Fruit fly (Drosophila melanogaster) whole organism, prepupa: ENCODE data around the gene rtp.
A peak's percentile ranks its signal among the peaks of the same experiment; 100 is the strongest.

Source experiments
- Blimp-1 ChIP-seq: fragments of 200-800 bp; sonication (Bioruptor generic); optimal IDR thresholded peaks from 3 replicates; lab custom pipeline; 2017; ENCODE audit warnings: missing biosample characterization, missing genetic modification characterization, mild to moderate bottlenecking, moderate library complexity, missing genetic modification reagents
- CG10631 ChIP-seq: fragments of 200-800 bp; sonication (Bioruptor generic); optimal IDR thresholded peaks from 2 replicates; lab custom pipeline; 2016; ENCODE audit warnings: missing biosample characterization, missing genetic modification characterization
- CG10669 ChIP-seq: fragments of 200-800 bp; sonication (Bioruptor generic); optimal IDR thresholded peaks from 3 replicates; lab custom pipeline; 2018; ENCODE audit warnings: missing biosample characterization, mild to moderate bottlenecking, missing genetic modification characterization, moderate library complexity
- CG11762 ChIP-seq: fragments of 200-800 bp; sonication (Bioruptor generic); optimal IDR thresholded peaks from 3 replicates; lab custom pipeline; 2016; ENCODE audit warnings: missing biosample characterization, missing genetic modification characterization; ENCODE audit not compliant: insufficient read depth
- CG15336 ChIP-seq: fragments of 200-800 bp; sonication (Bioruptor generic); IDR thresholded peaks from 2 replicates; pipeline ENCODE4 v1.3.6; 2022; ENCODE audit warnings: missing biosample characterization, missing genetic modification characterization
- CG1621 ChIP-seq: fragments of 200-800 bp; sonication (Bioruptor generic); optimal IDR thresholded peaks from 3 replicates; lab custom pipeline; 2018; ENCODE audit warnings: missing biosample characterization, mild to moderate bottlenecking, missing genetic modification characterization
- CG16779 ChIP-seq: fragments of 200-800 bp; sonication (Bioruptor generic); optimal IDR thresholded peaks from 3 replicates; lab custom pipeline; 2017; ENCODE audit warnings: missing biosample characterization, mild to moderate bottlenecking, missing genetic modification characterization
- CG3032 ChIP-seq: fragments of 200-800 bp; optimal IDR thresholded peaks from 2 replicates; lab custom pipeline; 2019; ENCODE audit warnings: missing biosample characterization, mild to moderate bottlenecking, missing genetic modification characterization, moderate library complexity
- CG32006 ChIP-seq: fragments of 200-800 bp; sonication (Bioruptor generic); optimal IDR thresholded peaks from 3 replicates; lab custom pipeline; 2017; ENCODE audit warnings: missing biosample characterization, mild to moderate bottlenecking, missing genetic modification characterization
- CG34406 ChIP-seq: fragments of 200-800 bp; sonication (Bioruptor generic); optimal IDR thresholded peaks from 3 replicates; lab custom pipeline; 2016; ENCODE audit warnings: missing biosample characterization, missing genetic modification characterization
- CG3919 ChIP-seq: fragments of 200-800 bp; sonication (Bioruptor generic); optimal IDR thresholded peaks from 3 replicates; lab custom pipeline; 2016; ENCODE audit warnings: missing biosample characterization, missing genetic modification characterization
- CG4318 ChIP-seq: fragments of 200-800 bp; sonication (Bioruptor generic); optimal IDR thresholded peaks from 3 replicates; lab custom pipeline; 2017; ENCODE audit warnings: missing biosample characterization, mild to moderate bottlenecking, missing genetic modification characterization
- CG6163 ChIP-seq: fragments of 200-800 bp; sonication (Bioruptor generic); IDR thresholded peaks from 3 replicates; pipeline ENCODE4 v1.3.6; 2022; ENCODE audit warnings: missing biosample characterization, missing genetic modification characterization
- CG6276 ChIP-seq: fragments of 200-800 bp; sonication (Bioruptor generic); optimal IDR thresholded peaks from 2 replicates; lab custom pipeline; 2017; ENCODE audit warnings: missing biosample characterization, mild to moderate bottlenecking, missing genetic modification characterization
- CG6792 ChIP-seq: fragments of 200-800 bp; sonication (Bioruptor generic); optimal IDR thresholded peaks from 3 replicates; lab custom pipeline; 2016; ENCODE audit warnings: missing biosample characterization, missing genetic modification characterization
- CG6854 ChIP-seq: fragments of 200-800 bp; sonication (Bioruptor generic); optimal IDR thresholded peaks from 2 replicates; lab custom pipeline; 2017; ENCODE audit warnings: missing biosample characterization, mild to moderate bottlenecking, missing genetic modification characterization
- CG7368 ChIP-seq: fragments of 200-800 bp; sonication (Bioruptor generic); optimal IDR thresholded peaks from 3 replicates; lab custom pipeline; 2016; ENCODE audit warnings: missing biosample characterization, missing genetic modification characterization
- CG8119 ChIP-seq: fragments of 200-800 bp; sonication (Bioruptor generic); IDR thresholded peaks from 3 replicates; pipeline ENCODE4 v1.3.6; 2022; ENCODE audit warnings: missing biosample characterization, missing genetic modification characterization
- CG8319 ChIP-seq: fragments of 200-800 bp; sonication (Bioruptor generic); optimal IDR thresholded peaks from 3 replicates; lab custom pipeline; 2016; ENCODE audit warnings: missing biosample characterization, missing genetic modification characterization
- CG8632 ChIP-seq: fragments of 200-800 bp; sonication (Bioruptor generic); optimal IDR thresholded peaks from 3 replicates; lab custom pipeline; 2016; ENCODE audit warnings: missing biosample characterization, missing genetic modification characterization
- CG9139 ChIP-seq: fragments of 200-800 bp; sonication (Bioruptor generic); optimal IDR thresholded peaks from 3 replicates; lab custom pipeline; 2017; ENCODE audit warnings: missing biosample characterization, mild to moderate bottlenecking, missing genetic modification characterization
- Eip93F ChIP-seq: fragments of 200-800 bp; sonication (Bioruptor generic); optimal IDR thresholded peaks from 2 replicates; lab custom pipeline; 2016; ENCODE audit warnings: missing biosample characterization, mild to moderate bottlenecking, missing genetic modification characterization
- Gug ChIP-seq: fragments of 200-800 bp; sonication (Bioruptor generic); IDR thresholded peaks from 2 replicates; pipeline ENCODE4 v1.3.6; 2022; ENCODE audit warnings: missing biosample characterization, missing genetic modification characterization
- Hr38 ChIP-seq: sonication (Bioruptor generic); optimal IDR thresholded peaks from 2 replicates; lab custom pipeline; 2016; ENCODE audit warnings: missing biosample characterization, missing genetic modification characterization
- Lpt ChIP-seq: fragments of 200-800 bp; sonication (Bioruptor generic); optimal IDR thresholded peaks from 3 replicates; lab custom pipeline; 2016; ENCODE audit warnings: missing biosample characterization, missing genetic modification characterization
- Met ChIP-seq: fragments of 200-800 bp; sonication (Bioruptor generic); optimal IDR thresholded peaks from 3 replicates; lab custom pipeline; 2016; ENCODE audit warnings: missing biosample characterization, missing genetic modification characterization
- OdsH ChIP-seq: fragments of 200-800 bp; sonication (Bioruptor generic); optimal IDR thresholded peaks from 3 replicates; lab custom pipeline; 2016; ENCODE audit warnings: missing biosample characterization, missing genetic modification characterization
- Smox ChIP-seq: fragments of 200-800 bp; sonication (Bioruptor generic); optimal IDR thresholded peaks from 3 replicates; lab custom pipeline; 2016; ENCODE audit warnings: missing biosample characterization, missing genetic modification characterization
- Sox102F ChIP-seq: fragments of 200-800 bp; sonication (Bioruptor generic); optimal IDR thresholded peaks from 2 replicates; lab custom pipeline; 2016; ENCODE audit warnings: missing biosample characterization, mild to moderate bottlenecking, missing genetic modification characterization
- Sox14 ChIP-seq: fragments of 200-800 bp; sonication (Bioruptor generic); optimal IDR thresholded peaks from 3 replicates; lab custom pipeline; 2016; ENCODE audit warnings: missing biosample characterization, missing genetic modification characterization
- Sox15 ChIP-seq: fragments of 200-800 bp; sonication (Bioruptor generic); optimal IDR thresholded peaks from 3 replicates; lab custom pipeline; 2016; ENCODE audit warnings: missing biosample characterization, missing genetic modification characterization
- dsx ChIP-seq: fragments of 200-800 bp; optimal IDR thresholded peaks from 3 replicates; lab custom pipeline; 2019; ENCODE audit warnings: missing biosample characterization, mild to moderate bottlenecking, missing genetic modification characterization, moderate library complexity; ENCODE audit not compliant: poor library complexity, severe bottlenecking
- eg ChIP-seq: fragments of 200-800 bp; sonication (Bioruptor generic); IDR thresholded peaks from 3 replicates; pipeline ENCODE4 v1.3.6; 2022; ENCODE audit warnings: missing biosample characterization, missing genetic modification characterization
- esn ChIP-seq: fragments of 200-800 bp; sonication (Bioruptor generic); optimal IDR thresholded peaks from 2 replicates; lab custom pipeline; 2016; ENCODE audit warnings: missing biosample characterization, mild to moderate bottlenecking, missing genetic modification characterization, moderate library complexity
- fd59A ChIP-seq: fragments of 200-800 bp; sonication (Bioruptor generic); optimal IDR thresholded peaks from 2 replicates; lab custom pipeline; 2017; ENCODE audit warnings: missing biosample characterization, mild to moderate bottlenecking, missing genetic modification characterization, missing genetic modification reagents
- fd85E ChIP-seq: fragments of 200-800 bp; sonication (Bioruptor generic); optimal IDR thresholded peaks from 3 replicates; lab custom pipeline; 2016; ENCODE audit warnings: missing biosample characterization, missing genetic modification characterization
- fkh ChIP-seq: fragments of 200-800 bp; sonication (Bioruptor generic); optimal IDR thresholded peaks from 3 replicates; lab custom pipeline; 2017; ENCODE audit warnings: missing biosample characterization, mild to moderate bottlenecking, missing genetic modification characterization, moderate library complexity
- lz ChIP-seq: fragments of 200-800 bp; sonication (Bioruptor generic); optimal IDR thresholded peaks from 3 replicates; lab custom pipeline; 2016; ENCODE audit warnings: missing biosample characterization, missing genetic modification characterization
- net ChIP-seq: fragments of 200-800 bp; sonication (Bioruptor generic); optimal IDR thresholded peaks from 3 replicates; lab custom pipeline; 2016; ENCODE audit warnings: missing biosample characterization, missing genetic modification characterization
- salr ChIP-seq, 2 experiments: fragments of 200-800 bp; sonication (Bioruptor generic); optimal IDR thresholded peaks; 3 replicates each; lab custom pipeline; 2016 to 2018; ENCODE audit warnings: missing biosample characterization in 2 of 2, missing genetic modification characterization in 2 of 2, mild to moderate bottlenecking in 1 of 2
- spab ChIP-seq: fragments of 200-800 bp; sonication (Bioruptor generic); optimal IDR thresholded peaks from 2 replicates; lab custom pipeline; 2017; ENCODE audit warnings: missing biosample characterization, mild to moderate bottlenecking, missing genetic modification characterization, missing genetic modification reagents
- ss ChIP-seq, 2 experiments: fragments of 200-800 bp; sonication (Bioruptor generic); optimal IDR thresholded peaks; 2 replicates in 1 of 2; 3 replicates in 1 of 2; lab custom pipeline; 2017 to 2018; ENCODE audit warnings: mild to moderate bottlenecking in 2 of 2, missing biosample characterization in 2 of 2, missing genetic modification characterization in 2 of 2, moderate library complexity in 1 of 2
- svp ChIP-seq: fragments of 200-800 bp; sonication (Bioruptor generic); peaks from one replicate; lab custom pipeline; 2016; ENCODE audit warnings: missing biosample characterization, missing genetic modification characterization
- topi ChIP-seq: fragments of 200-800 bp; sonication (Bioruptor generic); optimal IDR thresholded peaks from 3 replicates; lab custom pipeline; 2016; ENCODE audit warnings: missing biosample characterization, missing genetic modification characterization

The rtp gene

dm6 chr3R:5237215-5237614 lies at the start of gene rtp:
rtp (minus strand) TSS chr3R:5237315.
- TF ChIP-seq eg, result no peak
- no peak for TF ChIP-seq Eip93F (GFP tag; lab: Kevin White, UChicago)
- TF ChIP-seq CG10631 (GFP tag; lab: Kevin White, UChicago), result no peak
- TF ChIP-seq CG6854 (GFP tag; lab: Kevin White, UChicago), result no peak
- no peak for TF ChIP-seq Lpt (GFP tag; lab: Kevin White, UChicago)
- TF ChIP-seq CG34406 (GFP tag; lab: Kevin White, UChicago), result no peak
- TF ChIP-seq, all 60 proteins: peak for 0

- TF ChIP-seq esn (no peak), CG1621 (tag; lab: Kevin White, UChicago) (no peak), Gug (GFP tag; lab: Robert Waterston, UW) (no peak), CG8632 (GFP tag; lab: Kevin White, UChicago) (no peak), Eip93F (GFP tag; lab: Kevin White, UChicago) (no peak), CG10669 (GFP tag; lab: Kevin White, UChicago) (no peak), lz (GFP tag; lab: Kevin White, UChicago) (no peak), spab (GFP tag; lab: Kevin White, UChicago) (no peak), salr (GFP tag; optimal IDR thresholded peaks at IDR 0.05; lab: Kevin White, UChicago) (no peak), Sox15 (GFP tag; lab: Kevin White, UChicago) (no peak), CG10631 (GFP tag; lab: Kevin White, UChicago) (no peak), topi (no peak), CG16779 (tag; lab: Kevin White, UChicago) (no peak), CG3919 (GFP tag; lab: Kevin White, UChicago) (no peak), Sox14 (GFP tag; lab: Kevin White, UChicago) (no peak), CG11762 (GFP tag; lab: Kevin White, UChicago) (no peak), Lpt (GFP tag; lab: Kevin White, UChicago) (no peak), CG6854 (GFP tag; lab: Kevin White, UChicago) (no peak)
Observed at dm6 chr3R:5285937-5286336, 48.8 kb upstream of the rtp start.

DNA sequence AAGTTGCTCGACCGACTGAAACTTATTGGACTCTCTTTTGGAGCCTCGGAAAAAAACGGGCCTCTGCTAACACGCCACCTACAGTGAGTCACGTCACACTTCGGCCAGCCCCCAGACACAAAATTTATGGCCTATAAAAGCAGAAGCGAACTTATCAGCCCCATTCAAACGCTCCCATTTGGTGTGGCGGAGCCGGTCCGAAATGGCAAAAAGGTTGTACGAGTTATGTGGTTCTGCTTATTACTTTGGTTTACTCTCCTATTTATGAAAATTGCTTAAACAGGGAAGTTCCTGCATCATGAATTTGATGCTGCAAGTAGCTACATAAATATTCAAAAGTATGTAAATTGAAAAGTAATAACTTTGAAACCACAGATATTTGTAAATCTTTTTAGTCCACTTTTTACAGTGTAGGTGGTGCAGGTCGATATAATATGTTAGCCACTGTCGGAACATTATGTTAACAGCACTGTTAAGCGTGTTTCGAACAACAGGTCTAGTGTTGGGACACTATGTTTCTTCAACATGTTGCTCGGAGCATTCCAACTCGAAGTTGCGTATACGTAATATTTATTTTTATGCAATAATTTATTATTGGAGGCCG lies 46.3 kb upstream of the rtp start:
- peak; percentile 77 for TF ChIP-seq fd59A (GFP tag; lab: Kevin White, UChicago)
- peak; percentile 87 for TF ChIP-seq Smox
- TF ChIP-seq CG7368 (GFP tag; lab: Kevin White, UChicago), result peak; percentile 82
- peak; percentile 84 for TF ChIP-seq Sox102F (GFP tag; lab: Kevin White, UChicago)
- peak; percentile 91 for TF ChIP-seq CG6276
- peak; percentile 59 for TF ChIP-seq Blimp-1 (GFP tag; lab: Kevin White, UChicago)
- peak; percentile 80 for TF ChIP-seq CG16779 (tag; lab: Kevin White, UChicago)
- peak; percentile 83 for TF ChIP-seq eg
- TF ChIP-seq CG8319 (GFP tag; lab: Kevin White, UChicago), result peak; percentile 80
- peak; percentile 91 for TF ChIP-seq Sox14 (GFP tag; lab: Kevin White, UChicago)
- peak; percentile 82 for TF ChIP-seq CG3032 (tag; lab: Kevin White, UChicago)
- TF ChIP-seq fd85E (GFP tag; lab: Kevin White, UChicago), result peak; percentile 33
- peak; percentile 82 for TF ChIP-seq CG6163 (GFP tag; lab: Robert Waterston, UW)
- TF ChIP-seq CG8119 (GFP tag; lab: Robert Waterston, UW), result peak; percentile 91
- TF ChIP-seq CG1621 (tag; lab: Kevin White, UChicago), result peak; percentile 69
- TF ChIP-seq net (GFP tag; lab: Kevin White, UChicago), result peak; percentile 94
- peak; percentile 85 for TF ChIP-seq CG15336 (GFP tag; lab: Robert Waterston, UW)
- peak; percentile 81 for TF ChIP-seq spab (GFP tag; lab: Kevin White, UChicago)
- TF ChIP-seq svp (GFP tag; lab: Kevin White, UChicago), result peak; percentile 95
- peak; percentile 92 for TF ChIP-seq esn
- peak; percentile 89 for TF ChIP-seq lz (GFP tag; lab: Kevin White, UChicago)
- no peak for TF ChIP-seq Hr38 (GFP tag; lab: Kevin White, UChicago)
- peak; percentile 92 for TF ChIP-seq CG4318 (GFP tag; lab: Kevin White, UChicago)
- peak; percentile 58 for TF ChIP-seq CG9139 (GFP tag; lab: Kevin White, UChicago)
- TF ChIP-seq ss (GFP tag; optimal IDR thresholded peaks at IDR 0.05; lab: Kevin White, UChicago), result peak; percentile 71 to 81
- peak; percentile 75 for TF ChIP-seq CG11762 (GFP tag; lab: Kevin White, UChicago)
- peak; percentile 68 for TF ChIP-seq dsx (GFP tag; lab: Kevin White, UChicago)
- TF ChIP-seq CG6792 (GFP tag; lab: Kevin White, UChicago), result peak; percentile 86
- TF ChIP-seq CG3919 (GFP tag; lab: Kevin White, UChicago), result peak; percentile 89
- peak; percentile 97 for TF ChIP-seq CG32006 (GFP tag; lab: Kevin White, UChicago)
- TF ChIP-seq Met, result peak; percentile 90
- peak; percentile 92 for TF ChIP-seq OdsH (GFP tag; lab: Kevin White, UChicago)
- TF ChIP-seq fkh (GFP tag; lab: Kevin White, UChicago), result peak; percentile 66
